Worm (Caenorhabditis elegans) whole organism, L1 larva: ENCODE data around the gene dph-1.
"Not testable (repeated sequence)": the region's sequence is repeated elsewhere in the genome, so short reads cannot be mapped to it uniquely, and the experiment has no call there.

Source experiments
- F16B12.6 ChIP-seq: fragments of 150-350 bp; optimal IDR thresholded peaks from 2 replicates; lab custom pipeline; 2014; ENCODE audit warnings: missing biosample characterization, missing genetic modification characterization
- ceh-63 ChIP-seq: fragments of 200-800 bp; sonication (Bioruptor generic); optimal IDR thresholded peaks from 2 replicates; lab custom pipeline; 2018; ENCODE audit warnings: mild to moderate bottlenecking, missing genetic modification characterization, missing compliant biosample characterization
- ceh-8 ChIP-seq: fragments of 200-800 bp; sonication (Bioruptor generic); optimal IDR thresholded peaks from 2 replicates; lab custom pipeline; 2018; ENCODE audit warnings: mild to moderate bottlenecking, missing genetic modification characterization, moderate library complexity, missing compliant biosample characterization
- efl-1 ChIP-seq, 4 experiments: fragments of 150-350 bp; optimal IDR thresholded peaks in 3 of 4; peaks in 1 of 4; 1 replicate in 1 of 4; 2 replicates in 3 of 4; lab custom pipeline; 2014; ENCODE audit warnings: missing biosample characterization in 2 of 4, missing genetic modification characterization in 2 of 4, missing genetic modification reagents in 2 of 4
- efl-3 ChIP-seq: fragments of 200-800 bp; sonication (Bioruptor generic); optimal IDR thresholded peaks from 2 replicates; lab custom pipeline; 2018; ENCODE audit warnings: mild to moderate bottlenecking, missing genetic modification characterization, missing compliant biosample characterization
- egl-13 ChIP-seq: sonication (generic microtip); optimal IDR thresholded peaks from 2 replicates; lab custom pipeline; 2016; ENCODE audit warnings: missing genotype, missing genetic modification reagents, missing genetic modification characterization, missing compliant biosample characterization
- egl-27 ChIP-seq, 2 experiments: fragments of 150-350 bp in 1 of 2; sonication (generic microtip); optimal IDR thresholded peaks; 3 replicates each; lab custom pipeline; 2017 to 2018; ENCODE audit warnings: missing biosample characterization in 2 of 2, missing genetic modification characterization in 2 of 2, missing genetic modification reagents in 2 of 2
- ets-5 ChIP-seq: fragments of 200-800 bp; sonication (Bioruptor generic); IDR thresholded peaks from 2 replicates; pipeline ENCODE4 v1.3.6; 2022; ENCODE audit warnings: missing genetic modification characterization, missing compliant biosample characterization
- fkh-8 ChIP-seq: sonication (generic microtip); optimal IDR thresholded peaks from 2 replicates; lab custom pipeline; 2016; ENCODE audit warnings: mild to moderate bottlenecking, missing genetic modification characterization, missing compliant biosample characterization
- isw-1 ChIP-seq: fragments of 200-800 bp; sonication (Bioruptor generic); IDR thresholded peaks from 2 replicates; pipeline ENCODE4 v1.3.6; 2022; ENCODE audit warnings: missing genetic modification characterization, missing compliant biosample characterization
- jun-1 ChIP-seq: fragments of 150-350 bp; optimal IDR thresholded peaks from 2 replicates; lab custom pipeline; 2014; ENCODE audit warnings: missing biosample characterization, missing genetic modification reagents, missing genetic modification characterization
- lin-14 ChIP-seq: fragments of 200-800 bp; sonication (Bioruptor generic); optimal IDR thresholded peaks from 2 replicates; lab custom pipeline; 2018; ENCODE audit warnings: mild to moderate bottlenecking, missing genetic modification characterization, moderate library complexity, missing compliant biosample characterization
- lir-3 ChIP-seq: sonication (generic microtip); optimal IDR thresholded peaks from 2 replicates; lab custom pipeline; 2016; ENCODE audit warnings: mild to moderate bottlenecking, missing genetic modification characterization, moderate library complexity, missing compliant biosample characterization; ENCODE audit not compliant: poor library complexity
- mab-9 ChIP-seq: fragments of 200-800 bp; sonication (Bioruptor generic); IDR thresholded peaks from 2 replicates; pipeline ENCODE4 v1.3.6; 2022; ENCODE audit warnings: missing genetic modification reagents, missing genetic modification characterization, missing compliant biosample characterization
- mep-1 ChIP-seq: fragments of 150-350 bp; optimal IDR thresholded peaks from 2 replicates; lab custom pipeline; 2014; ENCODE audit warnings: missing biosample characterization, missing genetic modification characterization
- nhr-11 ChIP-seq: fragments of 150-350 bp; optimal IDR thresholded peaks from 2 replicates; lab custom pipeline; 2014; ENCODE audit warnings: missing biosample characterization, missing genetic modification characterization
- nhr-12 ChIP-seq: sonication (generic microtip); optimal IDR thresholded peaks from 2 replicates; lab custom pipeline; 2017; ENCODE audit warnings: missing biosample characterization, missing genetic modification characterization
- nhr-19 ChIP-seq: fragments of 200-800 bp; sonication (Bioruptor generic); conservative IDR thresholded peaks from 2 replicates; pipeline ENCODE4 v1.3.6; 2022; ENCODE audit warnings: missing genetic modification characterization, missing compliant biosample characterization
- nhr-237 ChIP-seq: fragments of 150-350 bp; optimal IDR thresholded peaks from 2 replicates; lab custom pipeline; 2014; ENCODE audit warnings: missing biosample characterization, missing genetic modification characterization
- nhr-71 ChIP-seq: sonication (generic microtip); optimal IDR thresholded peaks from 2 replicates; lab custom pipeline; 2016; ENCODE audit warnings: mild to moderate bottlenecking, missing genetic modification characterization, moderate library complexity, missing compliant biosample characterization
- nhr-76 ChIP-seq: sonication (generic microtip); optimal IDR thresholded peaks from 2 replicates; lab custom pipeline; 2017; ENCODE audit warnings: missing biosample characterization, missing genetic modification characterization
- nhr-77 ChIP-seq: fragments of 150-350 bp; optimal IDR thresholded peaks from 2 replicates; lab custom pipeline; 2014; ENCODE audit warnings: missing biosample characterization, missing genetic modification characterization
- nhr-84 ChIP-seq: sonication (generic microtip); optimal IDR thresholded peaks from 2 replicates; lab custom pipeline; 2017; ENCODE audit warnings: missing biosample characterization, missing genetic modification characterization
- nhr-85 ChIP-seq: sonication (generic microtip); peaks from one replicate; lab custom pipeline; 2016; ENCODE audit warnings: missing genetic modification characterization, inconsistent platforms, missing compliant biosample characterization
- nhr-90 ChIP-seq: sonication (generic microtip); optimal IDR thresholded peaks from 2 replicates; lab custom pipeline; 2016; ENCODE audit warnings: mild to moderate bottlenecking, missing genetic modification characterization, missing compliant biosample characterization; ENCODE audit not compliant: poor library complexity
- pag-3 ChIP-seq: sonication (generic microtip); optimal IDR thresholded peaks from 2 replicates; lab custom pipeline; 2017; ENCODE audit warnings: missing genetic modification characterization, mild to moderate bottlenecking, missing compliant biosample characterization, antibody characterized with exemption, borderline replicate concordance; ENCODE audit not compliant: insufficient read depth
- pax-3 ChIP-seq: fragments of 200-800 bp; sonication (Bioruptor generic); optimal IDR thresholded peaks from 2 replicates; lab custom pipeline; 2018; ENCODE audit warnings: mild to moderate bottlenecking, missing genetic modification characterization, moderate library complexity, missing compliant biosample characterization
- rnt-1 ChIP-seq: sonication (generic microtip); optimal IDR thresholded peaks from 2 replicates; lab custom pipeline; 2016; ENCODE audit warnings: mild to moderate bottlenecking, missing genetic modification characterization, moderate library complexity, missing compliant biosample characterization
- skn-1 ChIP-seq: fragments of 150-350 bp; optimal IDR thresholded peaks from 2 replicates; lab custom pipeline; 2014; ENCODE audit warnings: missing biosample characterization, missing genetic modification characterization
- snpc-4 ChIP-seq: fragments of 150-350 bp; optimal IDR thresholded peaks from 2 replicates; lab custom pipeline; 2014; ENCODE audit warnings: missing biosample characterization, missing genetic modification characterization
- sptf-1 ChIP-seq: fragments of 150-350 bp; optimal IDR thresholded peaks from 2 replicates; lab custom pipeline; 2014; ENCODE audit warnings: missing biosample characterization, missing genetic modification characterization
- sup-37 ChIP-seq: fragments of 200-800 bp; sonication (Bioruptor generic); optimal IDR thresholded peaks from 2 replicates; lab custom pipeline; 2018; ENCODE audit warnings: mild to moderate bottlenecking, missing genetic modification characterization, missing compliant biosample characterization
- swsn-7 ChIP-seq: sonication (generic microtip); optimal IDR thresholded peaks from 2 replicates; lab custom pipeline; 2016; ENCODE audit warnings: missing genetic modification characterization, missing compliant biosample characterization
- tlp-1 ChIP-seq: fragments of 150-350 bp; optimal IDR thresholded peaks from 2 replicates; lab custom pipeline; 2014; ENCODE audit warnings: missing biosample characterization, missing genetic modification characterization
- unc-130 ChIP-seq: fragments of 150-350 bp; optimal IDR thresholded peaks from 2 replicates; lab custom pipeline; 2017; ENCODE audit warnings: missing biosample characterization, missing genetic modification characterization, inconsistent platforms
- unc-30 ChIP-seq: sonication (generic microtip); optimal IDR thresholded peaks from 2 replicates; lab custom pipeline; 2017; ENCODE audit warnings: missing biosample characterization, missing genetic modification characterization
- unc-62 ChIP-seq: fragments of 150-350 bp; optimal IDR thresholded peaks from 2 replicates; lab custom pipeline; 2014; ENCODE audit warnings: missing biosample characterization, missing genetic modification reagents, missing genetic modification characterization
- vab-15 ChIP-seq: sonication (generic microtip); optimal IDR thresholded peaks from 2 replicates; lab custom pipeline; 2017; ENCODE audit warnings: missing genotype, mild to moderate bottlenecking, missing genetic modification characterization, missing compliant biosample characterization
- xbp-1 ChIP-seq: sonication (generic microtip); optimal IDR thresholded peaks from 2 replicates; lab custom pipeline; 2016; ENCODE audit warnings: missing genetic modification characterization, missing compliant biosample characterization
- zag-1 ChIP-seq: fragments of 150-350 bp; optimal IDR thresholded peaks from 2 replicates; lab custom pipeline; 2014; ENCODE audit warnings: missing biosample characterization, missing genetic modification characterization
- zip-4 ChIP-seq: fragments of 200-800 bp; sonication (Bioruptor generic); optimal IDR thresholded peaks from 2 replicates; lab custom pipeline; 2018; ENCODE audit warnings: mild to moderate bottlenecking, missing genetic modification characterization, moderate library complexity, missing compliant biosample characterization
- ztf-11 ChIP-seq, 2 experiments: sonication (generic microtip); optimal IDR thresholded peaks; 2 replicates each; lab custom pipeline; 2016 to 2017; ENCODE audit warnings: missing genetic modification characterization in 2 of 2, missing biosample characterization in 1 of 2, missing compliant biosample characterization in 1 of 2

dph-1 gene

DNA sequence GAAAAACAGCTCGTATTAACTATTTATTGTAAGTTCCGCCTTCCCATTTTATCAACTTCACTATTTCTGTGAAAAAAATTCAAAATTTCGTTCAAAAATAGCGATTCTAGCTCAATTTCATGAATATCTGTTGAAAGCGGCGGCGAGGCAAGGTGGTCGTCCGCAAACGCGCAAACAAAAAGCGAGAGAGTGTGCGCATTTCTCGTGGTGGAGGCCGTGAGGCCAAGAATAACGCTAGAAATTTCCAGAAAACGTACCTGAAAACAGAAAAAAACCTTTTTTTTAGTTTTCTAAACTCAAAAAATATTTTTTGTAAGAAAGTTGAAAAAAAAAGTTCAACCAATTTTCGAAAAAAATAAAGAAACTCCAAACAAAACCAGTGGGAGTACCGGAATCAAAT is 9.5 kb upstream of the dph-1 start:
- TF ChIP-seq nhr-19 (GFP tag; lab: Robert Waterston, UW) (peak; percentile 46), efl-1 (GFP tag; optimal IDR thresholded peaks at IDR 0.05 in 1 of 2; lab: Kevin White, UChicago) (peak in 1 of 2 experiments; percentile 57), isw-1 (0 out of 2 replicates have a peak, but pooled peaks have one; percentile 4)
- TF ChIP-seq efl-1 (optimal IDR thresholded peaks at IDR 0.05; lab: Kevin White, UChicago) = not testable (repeated sequence)

DNA sequence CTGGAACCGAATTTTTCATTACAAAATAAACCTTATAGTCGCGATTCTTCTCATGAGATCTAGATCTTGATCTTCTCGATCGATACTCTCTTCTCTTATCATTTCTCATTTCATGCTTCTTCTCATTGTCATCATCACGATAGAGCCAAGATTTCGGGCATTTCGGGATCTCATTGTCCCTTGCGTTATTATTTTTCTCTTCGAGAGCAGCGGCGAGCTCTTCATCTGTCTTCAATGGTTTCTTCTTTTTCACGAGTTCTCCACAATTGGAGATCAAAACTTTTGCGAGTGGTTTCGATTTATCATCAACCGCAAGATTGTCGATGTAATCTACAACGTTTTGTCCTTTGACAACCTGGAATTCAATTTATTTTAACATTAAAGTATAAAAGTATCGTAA is 8.3 kb upstream of the dph-1 start:
- no peak for TF ChIP-seq efl-3 (GFP tag; lab: Kevin White, UChicago)
- no peak for TF ChIP-seq zag-1 (tag; lab: Kevin White, UChicago)
- TF ChIP-seq ets-5 = no peak
- no peak for TF ChIP-seq jun-1 (tag; lab: Kevin White, UChicago)
- no peak for TF ChIP-seq mep-1 (tag; lab: Kevin White, UChicago)
- TF ChIP-seq lin-14 (GFP tag; lab: Kevin White, UChicago) = no peak
- TF ChIP-seq swsn-7 = no peak
- no peak for TF ChIP-seq nhr-84
- no peak for TF ChIP-seq egl-27 (tag; optimal IDR thresholded peaks at IDR 0.05; lab: Kevin White, UChicago)
- no peak for TF ChIP-seq nhr-85 (tag; lab: Kevin White, UChicago)
- no peak for TF ChIP-seq nhr-237

DNA sequence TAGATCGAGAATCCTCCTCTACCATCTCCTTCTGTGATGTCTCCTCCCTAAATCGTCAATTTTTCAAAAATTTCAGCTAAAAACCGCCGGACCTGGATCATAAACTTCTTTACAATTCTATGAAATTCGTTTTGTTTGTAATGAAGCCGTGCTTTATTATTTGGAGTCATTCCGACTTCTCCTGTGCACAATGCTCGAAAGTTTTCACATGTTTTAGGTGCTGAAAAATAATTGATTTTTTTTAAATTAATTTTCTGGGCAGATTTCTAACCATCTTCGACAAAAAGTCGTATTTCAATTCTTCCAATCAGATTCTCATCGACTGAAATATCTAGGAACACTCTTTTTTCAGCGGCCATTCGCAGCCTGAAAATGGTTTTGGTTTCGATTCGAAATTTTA is 7.4 kb upstream of the dph-1 start, which contains the start of gene cyn-9:
Gene cyn-9 (minus strand): TSS at position 366 of the 400 bp plus-strand sequence.
- no peak for TF ChIP-seq ceh-8 (GFP tag; lab: Kevin White, UChicago)
- TF ChIP-seq efl-1 (optimal IDR thresholded peaks at IDR 0.05; lab: Kevin White, UChicago) = no peak
- no peak for TF ChIP-seq efl-1 (GFP tag; optimal IDR thresholded peaks at IDR 0.05 in 1 of 2; lab: Kevin White, UChicago)

DNA sequence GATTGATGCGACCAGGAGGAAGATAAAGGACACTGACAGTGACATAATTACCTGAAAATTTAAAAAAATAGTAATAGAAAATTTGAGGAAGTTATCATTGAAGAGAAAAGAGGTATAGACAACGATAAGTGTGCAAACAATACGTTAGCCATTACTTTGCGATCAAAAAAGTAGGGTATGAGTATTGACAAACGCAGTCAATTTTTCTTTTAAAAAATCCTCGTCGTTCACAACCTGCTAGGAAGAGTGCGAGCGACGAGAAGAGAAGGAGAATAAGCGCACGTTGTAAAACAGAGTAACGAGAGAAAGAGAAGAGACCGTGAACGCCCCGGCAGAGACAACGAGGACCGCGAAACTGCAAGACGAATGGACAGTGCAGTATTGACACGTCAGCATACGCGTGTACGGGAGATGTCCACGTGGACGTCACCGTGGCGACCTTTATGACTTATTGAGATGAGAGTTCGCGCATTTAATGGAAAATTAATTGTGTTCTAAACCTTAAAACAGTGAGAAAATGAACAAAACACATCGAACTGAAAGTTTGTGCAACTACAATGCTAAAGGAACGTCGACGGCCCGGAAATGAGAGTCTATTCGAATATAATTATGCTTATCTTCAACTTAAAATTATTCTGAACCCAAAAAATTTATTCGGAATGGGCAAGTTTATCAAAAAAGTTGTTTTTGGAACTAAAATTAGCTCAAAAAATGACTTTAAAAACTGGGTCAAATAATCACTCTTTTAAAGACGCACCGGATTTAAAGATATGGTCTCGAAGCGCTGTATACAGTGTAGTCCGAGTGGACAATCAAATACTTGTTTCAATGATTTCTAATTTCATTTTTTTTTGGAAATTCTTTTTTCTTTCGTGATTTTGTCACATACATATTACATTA is 5.0 kb upstream of the dph-1 start, which contains the start of the genes pdi-1 and C14B1.2:
Gene pdi-1 (minus strand): TSS at position 51 of the 900 bp plus-strand sequence.
Gene C14B1.2 (plus strand): TSS at position 850 of the 900 bp plus-strand sequence.
- no peak for TF ChIP-seq nhr-12
- TF ChIP-seq ztf-11 (tag; optimal IDR thresholded peaks at IDR 0.05; lab: Kevin White, UChicago) = no peak
- no peak for TF ChIP-seq sup-37 (GFP tag; lab: Kevin White, UChicago)
- TF ChIP-seq pag-3 = no peak
- TF ChIP-seq unc-30 = no peak
- TF ChIP-seq mep-1 (tag; lab: Kevin White, UChicago) = peak; percentile 47
- TF ChIP-seq ceh-63 (GFP tag; lab: Kevin White, UChicago) = no peak
- TF ChIP-seq zag-1 (tag; lab: Kevin White, UChicago) = no peak
- TF ChIP-seq F16B12.6 (tag; lab: Kevin White, UChicago) = no peak
- peak; percentile 2 to 31 for TF ChIP-seq efl-1 (optimal IDR thresholded peaks at IDR 0.05; lab: Kevin White, UChicago)
- TF ChIP-seq efl-1 (GFP tag; optimal IDR thresholded peaks at IDR 0.05 in 1 of 2; lab: Kevin White, UChicago) = peak in 1 of 2 experiments; percentile 33
- TF ChIP-seq xbp-1 (tag; lab: Kevin White, UChicago) = peak; percentile 98
- no peak for TF ChIP-seq isw-1
- TF ChIP-seq nhr-76 (tag; lab: Kevin White, UChicago) = no peak
- no peak for TF ChIP-seq ets-5
- TF ChIP-seq nhr-85 (tag; lab: Kevin White, UChicago) = no peak
- peak; percentile 55 for TF ChIP-seq nhr-71 (tag; lab: Kevin White, UChicago)
- no peak for TF ChIP-seq zip-4 (GFP tag; lab: Kevin White, UChicago)
- no peak for TF ChIP-seq fkh-8 (tag; lab: Kevin White, UChicago)
- no peak for TF ChIP-seq ceh-8 (GFP tag; lab: Kevin White, UChicago)
- peak; percentile 15 for TF ChIP-seq nhr-77 (tag; lab: Kevin White, UChicago)
- TF ChIP-seq skn-1 (tag; lab: Kevin White, UChicago) = no peak
- TF ChIP-seq tlp-1 (tag; lab: Kevin White, UChicago) = no peak
- TF ChIP-seq efl-3 (GFP tag; lab: Kevin White, UChicago) = no peak
- no peak for TF ChIP-seq unc-130 (tag; lab: Kevin White, UChicago)
- no peak for TF ChIP-seq sptf-1 (tag; lab: Kevin White, UChicago)
- TF ChIP-seq snpc-4 (tag; lab: Kevin White, UChicago) = no peak
- TF ChIP-seq vab-15 (tag; lab: Kevin White, UChicago) = no peak
- TF ChIP-seq jun-1 (tag; lab: Kevin White, UChicago) = no peak
- no peak for TF ChIP-seq nhr-11 (tag; lab: Kevin White, UChicago)
- no peak for TF ChIP-seq egl-13 (tag; lab: Kevin White, UChicago)
- no peak for TF ChIP-seq pax-3 (tag; lab: Kevin White, UChicago)
- TF ChIP-seq lir-3 (tag; lab: Kevin White, UChicago) = no peak
- TF ChIP-seq nhr-237 = no peak
- TF ChIP-seq mab-9 (GFP tag; lab: Robert Waterston, UW) = no peak
- TF ChIP-seq nhr-90 (tag; lab: Kevin White, UChicago) = no peak
- peak; percentile 9 for TF ChIP-seq rnt-1 (tag; lab: Kevin White, UChicago)
- TF ChIP-seq unc-62 = no peak
